Worm (Caenorhabditis elegans): Measurements from ENCODE around the gene ugt-42.

ugt-42 gene

ce11 chrV:646888-647287 is at the start of gene ugt-42:
ugt-42 (plus strand) TSS chrV:647188.
- no peak for TF ChIP-seq mab-5 (tag; optimal IDR thresholded peaks at IDR 0.05)
- no peak for TF ChIP-seq ZK546.5 (tag; optimal IDR thresholded peaks at IDR 0.05)
- TF ChIP-seq sma-9 (GFP tag; optimal IDR thresholded peaks at IDR 0.05), result no peak
- no peak for TF ChIP-seq sma-9 (tag; optimal IDR thresholded peaks at IDR 0.05)
- no peak for TF ChIP-seq nhr-237 (tag; optimal IDR thresholded peaks at IDR 0.05)
- no peak for TF ChIP-seq nhr-12 (tag; optimal IDR thresholded peaks at IDR 0.05)
- no peak for TF ChIP-seq R02D3.7 (tag; optimal IDR thresholded peaks at IDR 0.05)
- TF ChIP-seq nhr-11 (tag; optimal IDR thresholded peaks at IDR 0.05), result no peak
- no peak for TF ChIP-seq peb-1 (tag; optimal IDR thresholded peaks at IDR 0.05)
- no peak for TF ChIP-seq ztf-1 (GFP tag; conservative IDR thresholded peaks at IDR 0.05)
- TF ChIP-seq aly-2 (tag; optimal IDR thresholded peaks at IDR 0.05), result no peak
- TF ChIP-seq ztf-4 (tag; optimal IDR thresholded peaks at IDR 0.05), result no peak
- TF ChIP-seq ceh-16 (tag; optimal IDR thresholded peaks at IDR 0.05), result no peak

- TF ChIP-seq blmp-1 (tag; optimal IDR thresholded peaks at IDR 0.05; ENCODE audit: insufficient read depth) (no peak), nhr-10 (tag; optimal IDR thresholded peaks at IDR 0.05) (no peak), unc-62 (GFP tag; optimal IDR thresholded peaks at IDR 0.05) (no peak), unc-55 (GFP tag; optimal IDR thresholded peaks at IDR 0.05) (no peak), sma-3 (GFP tag; optimal IDR thresholded peaks at IDR 0.05) (no peak), mab-5 (tag; optimal IDR thresholded peaks at IDR 0.05) (no peak), lin-13 (GFP tag; optimal IDR thresholded peaks at IDR 0.05) (no peak), nhr-25 (tag; optimal IDR thresholded peaks at IDR 0.05) (peak; percentile 24), nhr-77 (tag; optimal IDR thresholded peaks at IDR 0.05) (no peak), gmeb-1 (tag; optimal IDR thresholded peaks at IDR 0.05) (no peak), zag-1 (tag; optimal IDR thresholded peaks at IDR 0.05) (no peak), nhr-21 (tag; optimal IDR thresholded peaks at IDR 0.05) (no peak), sma-9 (GFP tag; optimal IDR thresholded peaks at IDR 0.05) (peak; percentile 66), sma-9 (tag; optimal IDR thresholded peaks at IDR 0.05) (no peak), nhr-129 (tag; optimal IDR thresholded peaks at IDR 0.05) (no peak), C34F6.9 (tag; optimal IDR thresholded peaks at IDR 0.05) (no peak), ztf-11 (tag; optimal IDR thresholded peaks at IDR 0.05) (no peak), elt-1 (tag; optimal IDR thresholded peaks at IDR 0.05) (peak; percentile 72), nhr-12 (tag; optimal IDR thresholded peaks at IDR 0.05) (no peak), lsy-2 (tag; optimal IDR thresholded peaks at IDR 0.05) (no peak), ceh-82 (tag; optimal IDR thresholded peaks at IDR 0.05) (no peak), ztf-1 (GFP tag; conservative IDR thresholded peaks at IDR 0.05) (no peak), crh-2 (tag; optimal IDR thresholded peaks at IDR 0.05) (no peak), mdl-1 (tag; optimal IDR thresholded peaks at IDR 0.05) (no peak), ama-1 (optimal IDR thresholded peaks at IDR 0.05) (no peak), ceh-16 (tag; optimal IDR thresholded peaks at IDR 0.05) (peak; percentile 61), sem-4 (tag; optimal IDR thresholded peaks at IDR 0.05) (no peak)
Observed at ce11 chrV:597823-598222, 49.2 kb upstream of the ugt-42 start.

ce11 chrV:598626-599025 is 48.4 kb upstream of the ugt-42 start:
- TF ChIP-seq sem-4 (tag; optimal IDR thresholded peaks at IDR 0.05) (no peak), crh-2 (tag; optimal IDR thresholded peaks at IDR 0.05) (no peak), nhr-21 (tag; optimal IDR thresholded peaks at IDR 0.05) (no peak)

ce11 chrV:599783-600182 is 47.2 kb upstream of the ugt-42 start:
- TF ChIP-seq ama-1 (optimal IDR thresholded peaks at IDR 0.05), result no peak
- TF ChIP-seq aly-2 (tag; optimal IDR thresholded peaks at IDR 0.05), result no peak
- TF ChIP-seq ceh-16 (tag; optimal IDR thresholded peaks at IDR 0.05), result peak; percentile 2
- TF ChIP-seq Y55F3AM.14 (GFP tag; optimal IDR thresholded peaks at IDR 0.05), result no peak
- TF ChIP-seq fos-1 (tag; optimal IDR thresholded peaks at IDR 0.05), result no peak
- no peak for TF ChIP-seq nhr-25 (tag; optimal IDR thresholded peaks at IDR 0.05)
- no peak for TF ChIP-seq nhr-11 (tag; optimal IDR thresholded peaks at IDR 0.05)
- TF ChIP-seq mbf-1 (tag; optimal IDR thresholded peaks at IDR 0.05), result no peak
- no peak for TF ChIP-seq zag-1 (tag; optimal IDR thresholded peaks at IDR 0.05)
- no peak for TF ChIP-seq lin-39 (tag; optimal IDR thresholded peaks at IDR 0.05)
- peak; percentile 47 for TF ChIP-seq sma-9 (GFP tag; optimal IDR thresholded peaks at IDR 0.05)
- no peak for TF ChIP-seq sma-9 (tag; optimal IDR thresholded peaks at IDR 0.05)

Data from whole organism, L2 larva.